Worm (Caenorhabditis elegans): ENCODE measurements around the gene F32D8.2.

DNA sequence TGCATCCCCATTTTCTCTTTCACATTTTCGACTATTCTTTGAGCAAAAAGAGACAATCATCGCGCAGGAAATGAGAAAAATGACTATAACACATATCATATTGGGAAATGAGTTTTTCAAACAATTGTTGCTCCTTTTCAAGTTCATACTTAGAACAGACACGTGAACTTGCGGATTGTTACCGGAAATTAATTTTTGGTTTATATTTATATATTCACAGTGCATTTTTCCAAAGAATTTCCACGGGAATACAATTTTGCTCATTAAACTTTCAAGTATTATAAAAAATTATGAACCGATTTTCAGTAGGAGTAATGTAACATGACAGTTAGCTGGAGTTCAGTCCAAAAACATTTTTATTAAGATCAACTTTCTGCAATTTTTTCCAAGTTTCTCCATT is 39.7 kb downstream of the F32D8.2 start, which contains the start of gene F58B4.7:
- TF ChIP-seq ama-1 (optimal IDR thresholded peaks at IDR 0.05) (no peak), ceh-48 (tag; optimal IDR thresholded peaks at IDR 0.05) (no peak), sox-4 (tag; optimal IDR thresholded peaks at IDR 0.05) (no peak), fkh-6 (tag; optimal IDR thresholded peaks at IDR 0.05) (no peak), nfya-1 (tag; optimal IDR thresholded peaks at IDR 0.05) (no peak), ceh-19 (GFP tag; optimal IDR thresholded peaks at IDR 0.05) (no peak), gmeb-2 (tag; optimal IDR thresholded peaks at IDR 0.05) (no peak), ceh-30 (tag; optimal IDR thresholded peaks at IDR 0.05) (no peak), lim-6 (tag; optimal IDR thresholded peaks at IDR 0.05) (no peak), tbx-2 (tag; optimal IDR thresholded peaks at IDR 0.05) (no peak), hlh-30 (tag; optimal IDR thresholded peaks at IDR 0.05; ENCODE audit: insufficient read depth) (no peak), pha-4 (tag; optimal IDR thresholded peaks at IDR 0.05) (no peak)
